Worm (Caenorhabditis elegans) whole organism, early embryonic: Measurements from ENCODE around the gene wht-4.

Source experiments
- F13C5.2 ChIP-seq: sonication (generic microtip); optimal IDR thresholded peaks from 2 replicates; lab custom pipeline; 2017; ENCODE audit warnings: mild to moderate bottlenecking, missing genetic modification characterization, inconsistent platforms, missing compliant biosample characterization
- ama-1 ChIP-seq: fragments of 150-350 bp; optimal IDR thresholded peaks from 2 replicates; lab custom pipeline; 2014
- flt-1 ChIP-seq: fragments of 200-800 bp; sonication (Bioruptor generic); IDR thresholded peaks from 2 replicates; pipeline ENCODE4 v1.3.6; 2022; ENCODE audit warnings: missing genetic modification characterization, missing compliant biosample characterization
- hmbx-1 ChIP-seq: sonication (generic microtip); optimal IDR thresholded peaks from 2 replicates; lab custom pipeline; 2016; ENCODE audit warnings: mild to moderate bottlenecking, missing genetic modification characterization, missing compliant biosample characterization
- tbx-11 ChIP-seq: fragments of 200-800 bp; sonication (Bioruptor generic); IDR thresholded peaks from 2 replicates; pipeline ENCODE4 v1.3.6; 2022; ENCODE audit warnings: missing genetic modification characterization, missing compliant biosample characterization
- tbx-37 ChIP-seq: fragments of 200-800 bp; sonication (Bioruptor generic); conservative IDR thresholded peaks from 2 replicates; pipeline ENCODE4 v1.3.6; 2022; ENCODE audit warnings: missing genetic modification reagents, missing genetic modification characterization, missing compliant biosample characterization

DNA sequence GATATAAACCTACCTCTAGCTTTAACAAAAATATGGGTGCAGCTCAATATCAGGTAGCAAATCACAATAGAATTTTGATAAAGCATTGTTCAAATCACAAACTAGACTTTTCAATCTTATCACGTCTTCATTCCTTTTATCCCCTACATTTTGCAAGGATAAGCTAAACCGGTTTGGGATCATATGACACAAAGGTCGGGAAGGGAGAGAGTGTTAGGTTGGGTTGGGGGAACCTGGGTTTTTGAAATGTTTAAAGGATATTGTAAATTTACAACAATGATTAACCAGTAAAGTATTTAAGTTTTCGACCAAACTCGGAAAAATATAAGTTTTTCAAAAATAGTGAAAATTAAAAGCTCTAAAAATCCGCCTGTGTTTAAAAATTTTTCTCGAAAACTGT is 34.7 kb upstream of the wht-4 start, which contains the start of gene C17F4.12:
- TF ChIP-seq tbx-37 (GFP tag; lab: Robert Waterston, UW) (no peak), F13C5.2 (tag; lab: Kevin White, UChicago) (no peak), ama-1 (no peak), flt-1 (GFP tag; lab: Robert Waterston, UW) (no peak), tbx-11 (GFP tag; lab: Robert Waterston, UW) (no peak), hmbx-1 (tag; lab: Kevin White, UChicago) (no peak)
